Fruit fly (Drosophila melanogaster): ENCODE measurements around the gene slou.

Gene slou

DNA sequence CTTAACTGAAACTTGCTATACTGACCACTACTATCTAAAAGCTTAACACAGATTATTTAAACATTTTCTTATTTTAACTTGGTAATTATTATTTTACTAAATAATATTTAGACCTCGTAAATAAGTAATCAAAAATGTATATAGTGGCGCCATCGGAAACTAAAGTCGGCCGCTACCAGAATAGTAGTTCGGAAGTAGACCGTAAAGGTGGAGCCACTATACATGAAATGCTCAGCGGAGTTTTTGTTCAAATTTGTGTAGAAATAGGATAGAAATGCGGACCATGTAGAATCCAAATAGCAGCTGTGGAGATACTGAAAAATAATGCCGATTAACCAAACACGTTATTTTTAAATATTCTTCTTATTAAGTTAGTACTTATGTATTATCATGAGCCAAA, 36.8 kb downstream of the slou start (continued):
- TF ChIP-seq Nf-YB (GFP tag; optimal IDR thresholded peaks at IDR 0.05) (peak; percentile 82), sd (tag; optimal IDR thresholded peaks at IDR 0.05) (peak; percentile 78), CG4820 (GFP tag; optimal IDR thresholded peaks at IDR 0.05) (peak; percentile 98), vvl (GFP tag; IDR thresholded peaks at IDR 0.05) (peak; percentile 99), CG11093 (GFP tag; IDR thresholded peaks at IDR 0.05) (peak; percentile 91), HLH3B (GFP tag; IDR thresholded peaks at IDR 0.05) (peak; percentile 98), dpn (GFP tag; optimal IDR thresholded peaks at IDR 0.05) (peak; percentile 98 to 99), Lim3 (GFP tag; IDR thresholded peaks at IDR 0.05) (peak; percentile 94), CG13424 (tag; optimal IDR thresholded peaks at IDR 0.05) (peak; percentile 94), CG12769 (tag; optimal IDR thresholded peaks at IDR 0.05) (peak; percentile 95), CG9215 (GFP tag; IDR thresholded peaks at IDR 0.05) (peak; percentile 93), CG17829 (tag; optimal IDR thresholded peaks at IDR 0.05) (peak; percentile 97), CG8388 (GFP tag; optimal IDR thresholded peaks at IDR 0.05) (peak; percentile 94), fru (optimal IDR thresholded peaks at IDR 0.05) (no peak), CG12071 (GFP tag; optimal IDR thresholded peaks at IDR 0.05) (peak; percentile 98), zfh2 (GFP tag; optimal IDR thresholded peaks at IDR 0.05) (peak; percentile 96), CG11560 (tag; IDR thresholded peaks at IDR 0.05) (peak; percentile 90), CG1024 (GFP tag; IDR thresholded peaks at IDR 0.05) (peak; percentile 98), CG11398 (GFP tag; optimal IDR thresholded peaks at IDR 0.05) (peak; percentile 97), D19A (tag; optimal IDR thresholded peaks at IDR 0.05) (peak; percentile 84), Jarid2 (GFP tag; optimal IDR thresholded peaks at IDR 0.05) (peak; percentile 92), CG7839 (tag; optimal IDR thresholded peaks at IDR 0.05) (peak; percentile 98), CG9437 (GFP tag; optimal IDR thresholded peaks at IDR 0.05) (peak; percentile 93), CG8359 (GFP tag; optimal IDR thresholded peaks at IDR 0.05; ENCODE audit: borderline replicate concordance) (peak; percentile 94), CG30020 (tag; optimal IDR thresholded peaks at IDR 0.05) (peak; percentile 68), CG12104 (GFP tag; optimal IDR thresholded peaks at IDR 0.05) (peak; percentile 98), lab (GFP tag; optimal IDR thresholded peaks at IDR 0.05) (peak; percentile 99), kay (GFP tag; optimal IDR thresholded peaks at IDR 0.05) (peak; percentile 94), phol (tag; optimal IDR thresholded peaks at IDR 0.05) (peak; percentile 97), az2 (GFP tag; optimal IDR thresholded peaks at IDR 0.05) (peak; percentile 99), CG6765 (GFP tag; optimal IDR thresholded peaks at IDR 0.05) (peak; percentile 99), CG4282 (GFP tag; optimal IDR thresholded peaks at IDR 0.05) (peak; percentile 94), CG2202 (tag; optimal IDR thresholded peaks at IDR 0.05) (peak; percentile 97), croc (GFP tag; conservative IDR thresholded peaks at IDR 0.05) (peak; percentile 94), peb (GFP tag; IDR thresholded peaks at IDR 0.05) (peak; percentile 94), CG15269 (tag; optimal IDR thresholded peaks at IDR 0.05) (peak; percentile 97), CG2712 (tag; optimal IDR thresholded peaks at IDR 0.05) (peak; percentile 97), stc (GFP tag; IDR thresholded peaks at IDR 0.05) (peak; percentile 98), bowl (GFP tag; IDR thresholded peaks at IDR 0.05) (peak; percentile 95), Bgb (GFP tag; IDR thresholded peaks at IDR 0.05; ENCODE audit: partially characterized antibody) (0 out of 2 replicates have a peak, but pooled peaks have one; percentile 4), Nf-YC (tag; optimal IDR thresholded peaks at IDR 0.05) (peak; percentile 85), CG7987 (GFP tag; optimal IDR thresholded peaks at IDR 0.05) (peak; percentile 100), CG6791 (GFP tag; IDR thresholded peaks at IDR 0.05; ENCODE audit: partially characterized antibody) (peak; percentile 39; the same call in 2 of the 3 replicates), hkb (optimal IDR thresholded peaks at IDR 0.05) (no peak), hkb (GFP tag; IDR thresholded peaks at IDR 0.05) (peak; percentile 96), pros (GFP tag; optimal IDR thresholded peaks at IDR 0.05) (peak; percentile 18), Rx (GFP tag; IDR thresholded peaks at IDR 0.05) (peak; percentile 99), Neu2 (GFP tag; optimal IDR thresholded peaks at IDR 0.05; ENCODE audit: borderline replicate concordance) (peak; percentile 74), CG2678 (tag; optimal IDR thresholded peaks at IDR 0.05) (peak; percentile 93), E2f1 (GFP tag; IDR thresholded peaks at IDR 0.05) (peak; percentile 98), Oaz (GFP tag; IDR thresholded peaks at IDR 0.05) (peak; percentile 98)

Data from whole organism, embryonic.